Worm (Caenorhabditis elegans) whole organism, L4/young adult: ENCODE measurements around the gene cpg-18.

Source experiments
- W03F9.2 ChIP-seq: fragments of 150-350 bp; optimal IDR thresholded peaks from 2 replicates; lab custom pipeline; 2014; ENCODE audit warnings: missing biosample characterization, missing genetic modification characterization
- dao-5 ChIP-seq: sonication (generic microtip); optimal IDR thresholded peaks from 2 replicates; lab custom pipeline; 2016; ENCODE audit warnings: missing genotype, missing genetic modification characterization, moderate library complexity, missing compliant biosample characterization
- him-1 ChIP-seq: sonication (generic microtip); optimal IDR thresholded peaks from 2 replicates; lab custom pipeline; 2016; ENCODE audit warnings: missing genotype, missing genetic modification reagents, missing genetic modification characterization, missing compliant biosample characterization

Gene cpg-18

ce11 chrIV:5766804-5767203 lies 32.0 kb downstream of the cpg-18 start:
- TF ChIP-seq W03F9.2 (no peak), him-1 (no peak), dao-5 (no peak)

ce11 chrIV:5778342-5778741 lies 43.5 kb downstream of the cpg-18 start:
- TF ChIP-seq him-1 (no peak), dao-5 (no peak), W03F9.2 (no peak)

ce11 chrIV:5779537-5779936 lies 44.7 kb downstream of the cpg-18 start:
- TF ChIP-seq dao-5 (no peak), W03F9.2 (no peak), him-1 (no peak)

ce11 chrIV:5780234-5780788 lies 45.5 kb downstream of the cpg-18 start:
- TF ChIP-seq him-1 = no peak
- no peak for TF ChIP-seq dao-5
- no peak for TF ChIP-seq W03F9.2

- TF ChIP-seq W03F9.2 = no peak
Observed at ce11 chrIV:5783675-5784074, 48.9 kb downstream of the cpg-18 start.
